Worm (Caenorhabditis elegans): ENCODE measurements around the gene oac-1.

The oac-1 gene

ce11 chrV:19512260-19512947 is 43.4 kb downstream of the oac-1 start, which contains the start of gene Y43F8B.19:
Gene Y43F8B.19 (minus strand): TSS chrV:19512310.
- TF ChIP-seq unc-39 (tag; optimal IDR thresholded peaks at IDR 0.05) (no peak), nhr-67 (tag; optimal IDR thresholded peaks at IDR 0.05) (no peak), unc-62 (GFP tag; optimal IDR thresholded peaks at IDR 0.05) (no peak), pha-4 (tag; optimal IDR thresholded peaks at IDR 0.05) (no peak), nhr-237 (tag; optimal IDR thresholded peaks at IDR 0.05) (no peak), R02D3.7 (tag; optimal IDR thresholded peaks at IDR 0.05) (no peak), lsy-12 (tag; optimal IDR thresholded peaks at IDR 0.05) (no peak), lin-15B (tag; optimal IDR thresholded peaks at IDR 0.05) (no peak), skn-1 (tag; optimal IDR thresholded peaks at IDR 0.05) (no peak), pqm-1 (tag; optimal IDR thresholded peaks at IDR 0.05) (no peak), jun-1 (tag; optimal IDR thresholded peaks at IDR 0.05) (no peak), fos-1 (tag; optimal IDR thresholded peaks at IDR 0.05) (no peak), ceh-16 (tag; optimal IDR thresholded peaks at IDR 0.05) (no peak), sea-2 (GFP tag; optimal IDR thresholded peaks at IDR 0.05) (no peak)

- TF ChIP-seq tbx-2 (tag; optimal IDR thresholded peaks at IDR 0.05) = no peak
- TF ChIP-seq unc-62 (GFP tag; optimal IDR thresholded peaks at IDR 0.05) = no peak
- no peak for TF ChIP-seq nhr-23 (tag; optimal IDR thresholded peaks at IDR 0.05)
- no peak for TF ChIP-seq ztf-4 (tag; optimal IDR thresholded peaks at IDR 0.05)
- no peak for TF ChIP-seq lsy-12 (tag; optimal IDR thresholded peaks at IDR 0.05)
- no peak for TF ChIP-seq nhr-28 (tag; optimal IDR thresholded peaks at IDR 0.05)
- no peak for TF ChIP-seq ceh-82 (tag; optimal IDR thresholded peaks at IDR 0.05)
- TF ChIP-seq nhr-25 (tag; optimal IDR thresholded peaks at IDR 0.05) = no peak
- no peak for TF ChIP-seq elt-1 (tag; optimal IDR thresholded peaks at IDR 0.05)
- no peak for TF ChIP-seq fkh-2 (tag; optimal IDR thresholded peaks at IDR 0.05)
- no peak for TF ChIP-seq ceh-16 (tag; optimal IDR thresholded peaks at IDR 0.05)
These were observed 44.8 kb downstream of the oac-1 start for ce11 chrV:19510925-19511324.

DNA sequence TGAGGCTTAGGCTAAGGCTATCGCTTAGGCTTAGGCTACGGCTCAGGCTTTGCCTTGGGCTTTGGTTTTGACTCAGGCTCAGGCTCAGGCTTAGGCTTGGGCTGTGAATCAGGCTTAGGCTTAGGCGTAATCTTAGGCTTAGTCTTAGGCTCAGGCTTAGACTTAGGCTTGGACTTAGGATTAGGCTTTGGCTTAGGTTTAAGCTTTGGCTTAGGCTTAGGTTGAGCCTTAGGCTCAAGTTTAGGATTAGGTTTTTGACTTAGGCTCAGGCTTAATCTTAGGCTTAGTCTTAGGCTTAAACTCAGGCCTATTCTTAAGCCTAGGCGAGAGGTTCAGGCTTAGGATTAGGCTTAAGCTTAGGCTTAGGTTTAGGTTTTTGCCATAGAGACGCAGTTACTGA is 45.4 kb downstream of the oac-1 start:
- no peak for TF ChIP-seq ceh-82 (tag; optimal IDR thresholded peaks at IDR 0.05)
- TF ChIP-seq nhr-28 (tag; optimal IDR thresholded peaks at IDR 0.05) = no peak
- TF ChIP-seq eor-1 (tag; optimal IDR thresholded peaks at IDR 0.05) = no peak
- TF ChIP-seq ztf-4 (tag; optimal IDR thresholded peaks at IDR 0.05) = no peak
- no peak for TF ChIP-seq elt-2 (tag; optimal IDR thresholded peaks at IDR 0.05)

ce11 chrV:19509061-19509460 is 46.7 kb downstream of the oac-1 start:
- no peak for TF ChIP-seq tbx-2 (tag; optimal IDR thresholded peaks at IDR 0.05)
- no peak for TF ChIP-seq mdl-1 (tag; optimal IDR thresholded peaks at IDR 0.05)
- no peak for TF ChIP-seq elt-2 (tag; optimal IDR thresholded peaks at IDR 0.05)
- TF ChIP-seq jun-1 (tag; optimal IDR thresholded peaks at IDR 0.05) = no peak
- TF ChIP-seq unc-62 (GFP tag; optimal IDR thresholded peaks at IDR 0.05) = no peak
- no peak for TF ChIP-seq nhr-43 (tag; optimal IDR thresholded peaks at IDR 0.05; ENCODE audit: poor library complexity, severe bottlenecking)
- TF ChIP-seq nhr-12 (tag; optimal IDR thresholded peaks at IDR 0.05) = no peak
- no peak for TF ChIP-seq nfya-1 (tag; optimal IDR thresholded peaks at IDR 0.05; ENCODE audit: insufficient read depth)
- no peak for TF ChIP-seq ceh-82 (tag; optimal IDR thresholded peaks at IDR 0.05)
- TF ChIP-seq ceh-28 (tag; optimal IDR thresholded peaks at IDR 0.05) = no peak
- no peak for TF ChIP-seq nhr-76 (tag; optimal IDR thresholded peaks at IDR 0.05)
- TF ChIP-seq ztf-11 (tag; optimal IDR thresholded peaks at IDR 0.05) = no peak
- no peak for TF ChIP-seq mml-1 (tag; optimal IDR thresholded peaks at IDR 0.05)
- no peak for TF ChIP-seq nhr-28 (tag; optimal IDR thresholded peaks at IDR 0.05)

DNA sequence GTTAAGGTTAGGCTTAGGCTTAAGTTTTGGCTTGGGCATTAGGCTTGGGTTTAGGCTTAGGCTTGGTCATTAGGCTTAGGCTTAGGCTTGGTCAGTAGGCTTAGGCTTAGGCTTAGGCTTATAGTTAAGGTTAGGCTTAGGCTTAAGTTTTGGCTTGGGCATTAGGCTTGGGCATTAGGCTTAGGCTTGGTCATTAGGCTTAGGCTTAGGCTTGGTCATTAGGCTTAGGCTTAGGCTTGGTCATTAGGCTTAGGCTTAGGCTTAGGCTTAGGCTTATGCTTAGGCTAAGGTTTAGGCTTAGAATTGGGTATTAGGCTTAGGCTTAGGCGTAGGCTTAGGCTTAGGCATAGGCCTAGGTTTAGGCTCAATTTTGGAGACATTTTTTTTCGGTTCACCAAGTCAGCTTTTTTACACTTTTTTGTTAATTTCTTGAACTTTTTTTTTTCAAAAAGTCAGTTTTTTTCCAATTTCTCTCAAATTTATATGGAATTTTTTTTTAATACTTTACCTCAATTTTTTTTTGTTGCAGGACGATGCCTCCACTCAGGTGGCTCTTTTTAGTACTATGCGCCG is 53.1 kb downstream of the oac-1 start, which contains the start of gene Y43F8B.3:
TSS of gene Y43F8B.3 (plus strand) at position 523 of the 573 bp plus-strand sequence.
- no peak for TF ChIP-seq fkh-10 (GFP tag; optimal IDR thresholded peaks at IDR 0.05)
- TF ChIP-seq ztf-11 (tag; optimal IDR thresholded peaks at IDR 0.05) = no peak
- TF ChIP-seq ceh-82 (tag; optimal IDR thresholded peaks at IDR 0.05) = no peak
- TF ChIP-seq nhr-67 (tag; optimal IDR thresholded peaks at IDR 0.05) = no peak
- no peak for TF ChIP-seq nhr-28 (tag; optimal IDR thresholded peaks at IDR 0.05)
- TF ChIP-seq mml-1 (tag; optimal IDR thresholded peaks at IDR 0.05) = no peak
- no peak for TF ChIP-seq elt-1 (tag; optimal IDR thresholded peaks at IDR 0.05)
- no peak for TF ChIP-seq sea-2 (GFP tag; optimal IDR thresholded peaks at IDR 0.05)
- TF ChIP-seq ztf-4 (tag; optimal IDR thresholded peaks at IDR 0.05) = no peak
- TF ChIP-seq nhr-12 (tag; optimal IDR thresholded peaks at IDR 0.05) = no peak
- TF ChIP-seq nfya-1 (tag; optimal IDR thresholded peaks at IDR 0.05; ENCODE audit: insufficient read depth) = no peak
- no peak for TF ChIP-seq zag-1 (tag; optimal IDR thresholded peaks at IDR 0.05)
- no peak for TF ChIP-seq ceh-28 (tag; optimal IDR thresholded peaks at IDR 0.05)
- TF ChIP-seq hmg-11 (tag; optimal IDR thresholded peaks at IDR 0.05) = no peak
- TF ChIP-seq aly-2 (tag; optimal IDR thresholded peaks at IDR 0.05) = no peak
- TF ChIP-seq eor-1 (tag; optimal IDR thresholded peaks at IDR 0.05) = no peak
- no peak for TF ChIP-seq lsy-12 (tag; optimal IDR thresholded peaks at IDR 0.05)
- TF ChIP-seq daf-12 (tag; optimal IDR thresholded peaks at IDR 0.05) = no peak
